Fruit fly (Drosophila melanogaster): ENCODE data around the gene betaTub97EF.

Gene betaTub97EF

DNA sequence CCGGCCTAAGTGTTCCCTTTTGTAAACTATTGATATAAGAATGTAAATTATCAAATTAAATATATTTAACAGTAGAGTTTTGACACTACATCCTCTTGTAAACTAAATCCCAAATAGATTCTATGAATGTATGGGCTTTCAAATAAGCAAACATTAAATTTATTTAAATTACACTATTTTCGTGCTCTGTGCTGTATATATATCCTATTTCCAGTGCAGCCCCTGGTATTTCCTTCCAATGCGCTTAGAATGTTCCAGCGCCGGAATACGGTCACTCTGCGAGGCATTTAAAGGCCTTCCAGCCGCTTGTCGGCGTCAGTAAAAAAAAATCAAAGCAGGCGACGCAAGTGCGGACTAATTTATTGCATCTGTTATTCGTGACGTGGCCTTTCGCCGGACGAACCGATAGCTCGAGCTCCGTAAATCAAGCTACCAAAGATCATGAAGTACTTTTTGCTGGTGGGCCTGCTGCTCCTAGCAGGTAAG is 39.7 kb downstream of the betaTub97EF start, which contains the start of gene Gp93 (continued):
- TF ChIP-seq CG10669 (GFP tag; optimal IDR thresholded peaks at IDR 0.05): no peak
- peak; percentile 74 for TF ChIP-seq esn (GFP tag; optimal IDR thresholded peaks at IDR 0.05)
- TF ChIP-seq Blimp-1 (GFP tag; optimal IDR thresholded peaks at IDR 0.05): no peak
- TF ChIP-seq CG34406 (GFP tag; optimal IDR thresholded peaks at IDR 0.05): peak; percentile 61
- no peak for TF ChIP-seq Hr39 (GFP tag; optimal IDR thresholded peaks at IDR 0.05)
- TF ChIP-seq Lpt (GFP tag; optimal IDR thresholded peaks at IDR 0.05): peak; percentile 16
- TF ChIP-seq salr (GFP tag; optimal IDR thresholded peaks at IDR 0.05): peak in 1 of 2 experiments; percentile 35
- TF ChIP-seq CG3032 (tag; optimal IDR thresholded peaks at IDR 0.05): peak; percentile 71
- TF ChIP-seq acj6 (GFP tag; optimal IDR thresholded peaks at IDR 0.05): no peak
- TF ChIP-seq Eip75B (GFP tag; optimal IDR thresholded peaks at IDR 0.05): peak; percentile 20
- TF ChIP-seq CG6276 (GFP tag; optimal IDR thresholded peaks at IDR 0.05): no peak
- TF ChIP-seq pdm3 (GFP tag; optimal IDR thresholded peaks at IDR 0.05): no peak
- TF ChIP-seq CG6792 (GFP tag; optimal IDR thresholded peaks at IDR 0.05): peak; percentile 49
- peak; percentile 26 for TF ChIP-seq CG6854 (GFP tag; optimal IDR thresholded peaks at IDR 0.05)
- peak; percentile 71 for TF ChIP-seq CG8632 (GFP tag; optimal IDR thresholded peaks at IDR 0.05)
- no peak for TF ChIP-seq CG8319 (GFP tag; optimal IDR thresholded peaks at IDR 0.05)
- no peak for TF ChIP-seq dac (GFP tag; optimal IDR thresholded peaks at IDR 0.05)
- no peak for TF ChIP-seq Ets21C (GFP tag; optimal IDR thresholded peaks at IDR 0.05)
- TF ChIP-seq CG10631 (GFP tag; optimal IDR thresholded peaks at IDR 0.05): no peak
- no peak for TF ChIP-seq Smox (GFP tag; optimal IDR thresholded peaks at IDR 0.05)
- TF ChIP-seq Eip93F (GFP tag; optimal IDR thresholded peaks at IDR 0.05): no peak
- peak; percentile 9 for TF ChIP-seq cyc (GFP tag; optimal IDR thresholded peaks at IDR 0.05)
- peak; percentile 67; the same call in 2 of the 3 replicates for TF ChIP-seq eg (GFP tag; IDR thresholded peaks at IDR 0.05)
- TF ChIP-seq CG15336 (GFP tag; IDR thresholded peaks at IDR 0.05): peak; percentile 51; the same call in 1 of the 2 replicates
- TF ChIP-seq Sox15 (GFP tag; optimal IDR thresholded peaks at IDR 0.05): peak; percentile 47
- TF ChIP-seq CG11762 (GFP tag; optimal IDR thresholded peaks at IDR 0.05; ENCODE audit: insufficient read depth): no peak
- no peak for TF ChIP-seq fkh (GFP tag; optimal IDR thresholded peaks at IDR 0.05)
- TF ChIP-seq Sox14 (GFP tag; optimal IDR thresholded peaks at IDR 0.05): peak; percentile 46
- TF ChIP-seq net (GFP tag; optimal IDR thresholded peaks at IDR 0.05): peak; percentile 66
- TF ChIP-seq topi (GFP tag; optimal IDR thresholded peaks at IDR 0.05): no peak
- TF ChIP-seq spab (GFP tag; optimal IDR thresholded peaks at IDR 0.05): no peak
- TF ChIP-seq vri (GFP tag; optimal IDR thresholded peaks at IDR 0.05): no peak
- TF ChIP-seq achi (GFP tag; optimal IDR thresholded peaks at IDR 0.05): no peak
- TF ChIP-seq Hr4 (GFP tag; optimal IDR thresholded peaks at IDR 0.05): no peak
- TF ChIP-seq CG1621 (tag; optimal IDR thresholded peaks at IDR 0.05): no peak
- TF ChIP-seq CG6163 (GFP tag; IDR thresholded peaks at IDR 0.05): peak; percentile 72
- peak; percentile 79 for TF ChIP-seq svp (GFP tag)
- no peak for TF ChIP-seq CG16779 (tag; optimal IDR thresholded peaks at IDR 0.05)

DNA sequence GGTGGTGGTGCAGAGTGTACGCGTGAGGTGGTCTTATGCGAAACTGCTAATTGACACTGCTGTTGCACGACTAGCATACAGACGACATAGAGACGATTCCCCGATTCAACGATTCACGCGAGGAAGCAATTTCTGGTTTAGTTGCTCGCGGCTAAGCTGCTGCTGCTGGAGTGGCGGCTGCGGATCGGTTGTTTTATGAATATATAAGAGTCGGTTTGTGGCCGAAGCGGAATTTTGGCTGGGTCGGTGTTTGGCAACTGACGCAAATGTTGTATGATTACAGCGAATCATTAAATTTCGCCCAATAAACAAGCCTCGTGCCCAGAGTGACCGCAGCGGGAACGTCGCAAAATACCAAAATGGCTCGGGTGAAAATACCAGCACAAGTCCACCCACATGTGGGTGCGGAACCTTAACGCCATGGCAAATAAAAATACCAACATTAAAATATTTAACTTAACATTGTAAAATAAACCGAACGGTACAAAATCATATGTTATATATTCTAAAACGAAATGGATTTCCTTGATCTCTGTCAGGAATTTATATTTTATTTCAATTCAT is 40.4 kb downstream of the betaTub97EF start, which contains the start of gene mfrn:
Gene mfrn, minus strand, starts transcription at position 340 of the 564 bp plus-strand sequence.
- no peak for TF ChIP-seq fkh (GFP tag; optimal IDR thresholded peaks at IDR 0.05)
- peak; percentile 7 for TF ChIP-seq CG6854 (GFP tag; optimal IDR thresholded peaks at IDR 0.05)
- no peak for TF ChIP-seq CG6163 (GFP tag; IDR thresholded peaks at IDR 0.05)

DNA sequence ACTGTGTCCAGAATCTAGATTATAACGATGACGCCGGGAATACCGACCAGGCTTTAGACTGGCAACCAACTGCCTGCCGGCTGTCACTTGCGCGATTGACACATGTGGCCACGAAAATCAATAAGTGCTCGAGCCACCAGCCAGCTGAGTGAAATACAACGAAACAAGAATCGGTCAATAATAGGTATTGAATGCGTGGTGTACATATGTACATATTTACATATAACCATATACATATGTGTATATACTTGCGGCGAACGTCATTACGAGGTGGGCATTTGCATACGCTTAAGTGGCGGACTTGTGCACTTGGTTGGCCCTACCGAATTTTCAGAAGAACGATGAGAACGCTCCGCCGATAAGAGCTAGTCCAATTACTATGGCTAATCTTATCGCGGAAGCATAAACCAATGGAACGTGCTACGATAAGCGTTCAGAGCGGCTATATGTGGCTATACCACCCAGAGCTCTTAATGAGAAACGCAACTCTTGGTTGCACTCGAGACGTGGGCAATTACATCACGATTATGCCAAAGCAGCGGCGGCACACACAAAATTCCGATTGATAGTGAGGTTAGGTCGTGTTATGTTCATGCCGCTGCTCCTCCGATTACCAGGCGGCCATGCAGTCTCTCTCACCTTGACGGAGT is 41.5 kb downstream of the betaTub97EF start:
- TF ChIP-seq Eip78C (GFP tag) (peak; percentile 33), CG1621 (tag; optimal IDR thresholded peaks at IDR 0.05) (no peak), fkh (GFP tag; optimal IDR thresholded peaks at IDR 0.05) (peak; percentile 85), vri (GFP tag; optimal IDR thresholded peaks at IDR 0.05) (peak; percentile 75), pdm3 (GFP tag; optimal IDR thresholded peaks at IDR 0.05) (no peak)

All from whole organism, prepupa.